Worm (Caenorhabditis elegans) whole organism, midembryonic: Measurements from ENCODE around the gene W07G4.1.

ENCODE experiments used
- cog-1 ChIP-seq: sonication (generic microtip); optimal IDR thresholded peaks from 2 replicates; lab custom pipeline; 2016; ENCODE audit warnings: missing genetic modification characterization, missing compliant biosample characterization
- flt-1 ChIP-seq: fragments of 200-800 bp; sonication (Bioruptor generic); IDR thresholded peaks from 2 replicates; pipeline ENCODE4 v1.3.6; 2022; ENCODE audit warnings: missing genetic modification characterization, missing compliant biosample characterization
- klf-2 ChIP-seq: fragments of 200-800 bp; sonication (Bioruptor generic); conservative IDR thresholded peaks from 2 replicates; pipeline ENCODE4 v1.3.6; 2022; ENCODE audit warnings: missing genetic modification reagents, missing genetic modification characterization, missing compliant biosample characterization

DNA sequence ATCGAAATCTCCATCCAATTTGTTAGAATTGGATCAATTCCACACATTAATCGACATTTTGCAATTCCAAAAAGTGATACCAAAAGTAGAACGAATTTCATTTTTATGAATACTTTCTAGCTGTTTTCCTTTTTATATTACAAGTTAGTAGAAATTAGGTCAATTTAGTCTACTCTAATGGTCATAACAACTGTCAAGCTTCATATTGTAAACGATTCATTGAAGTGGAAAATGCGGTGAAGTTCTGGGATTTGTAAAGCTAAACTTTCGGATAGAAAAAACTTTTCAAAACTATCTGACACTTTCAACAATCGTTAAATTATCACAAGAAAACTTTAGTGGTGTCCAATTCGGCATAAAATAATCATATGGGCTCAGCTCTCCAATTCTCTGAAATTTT, 1.3 kb downstream of the W07G4.1 start, which contains the start of gene W07G4.7:
- no peak for TF ChIP-seq flt-1 (GFP tag; lab: Robert Waterston, UW)
- no peak for TF ChIP-seq klf-2 (GFP tag; lab: Robert Waterston, UW)
- TF ChIP-seq cog-1 (tag; lab: Kevin White, UChicago) = no peak
